Fruit fly (Drosophila melanogaster) whole organism, embryonic: ENCODE results near the gene CG44837.

Experiments
- Atf-2 ChIP-seq: fragments of 200-800 bp; sonication (Bioruptor generic); optimal IDR thresholded peaks from 2 replicates; lab custom pipeline; 2016; ENCODE audit warnings: missing biosample characterization, missing genetic modification characterization
- CG10147 ChIP-seq: fragments of 200-800 bp; sonication (Bioruptor generic); optimal IDR thresholded peaks from 2 replicates; lab custom pipeline; 2019; ENCODE audit warnings: missing biosample characterization, mild to moderate bottlenecking, missing genetic modification characterization, moderate library complexity
- CG10431 ChIP-seq: fragments of 200-800 bp; sonication (Bioruptor generic); optimal IDR thresholded peaks from 3 replicates; lab custom pipeline; 2018; ENCODE audit warnings: missing biosample characterization, mild to moderate bottlenecking, missing genetic modification characterization
- CG10462 ChIP-seq: fragments of 200-800 bp; sonication (Bioruptor generic); optimal IDR thresholded peaks from 2 replicates; lab custom pipeline; 2016; ENCODE audit warnings: missing biosample characterization, missing genetic modification characterization
- CG11093 ChIP-seq: fragments of 200-800 bp; sonication (Bioruptor generic); IDR thresholded peaks from 3 replicates; pipeline ENCODE4 v1.3.6; 2022; ENCODE audit warnings: missing biosample characterization, missing genetic modification characterization
- CG14710 ChIP-seq: fragments of 200-800 bp; sonication (Bioruptor generic); optimal IDR thresholded peaks from 3 replicates; lab custom pipeline; 2019; ENCODE audit warnings: missing biosample characterization, mild to moderate bottlenecking, missing genetic modification characterization, moderate library complexity
- CG1647 ChIP-seq: fragments of 200-800 bp; sonication (Bioruptor generic); optimal IDR thresholded peaks from 3 replicates; lab custom pipeline; 2016; ENCODE audit warnings: missing biosample characterization, missing genetic modification characterization
- CG17612 ChIP-seq: fragments of 200-800 bp; sonication (Bioruptor generic); IDR thresholded peaks from 2 replicates; pipeline ENCODE4 v1.3.6; 2022; ENCODE audit warnings: missing biosample characterization, missing genetic modification characterization
- CG2199 ChIP-seq: fragments of 200-800 bp; sonication (Bioruptor generic); IDR thresholded peaks from 3 replicates; pipeline ENCODE4 v1.3.6; 2022; ENCODE audit warnings: missing biosample characterization, missing genetic modification characterization
- CG30403 ChIP-seq: fragments of 200-800 bp; sonication (Bioruptor generic); optimal IDR thresholded peaks from 3 replicates; lab custom pipeline; 2016; ENCODE audit warnings: missing biosample characterization, missing genetic modification characterization
- CG30431 ChIP-seq: fragments of 200-800 bp; sonication (Bioruptor generic); optimal IDR thresholded peaks from 2 replicates; lab custom pipeline; 2017; ENCODE audit warnings: missing biosample characterization, missing genetic modification characterization
- CG31365 ChIP-seq: fragments of 200-800 bp; sonication (Bioruptor generic); optimal IDR thresholded peaks from 2 replicates; lab custom pipeline; 2018; ENCODE audit warnings: missing biosample characterization, mild to moderate bottlenecking, missing genetic modification characterization
- CG3726 ChIP-seq: fragments of 200-800 bp; sonication (Bioruptor generic); IDR thresholded peaks from 3 replicates; pipeline ENCODE4, ENCODE4 v1.3.6; 2022; ENCODE audit warnings: missing biosample characterization, missing genetic modification characterization
- CG4328 ChIP-seq: fragments of 200-800 bp; sonication (Bioruptor generic); optimal IDR thresholded peaks from 3 replicates; lab custom pipeline; 2017; ENCODE audit warnings: missing biosample characterization, missing genetic modification reagents, missing genetic modification characterization
- CG4360 ChIP-seq: fragments of 200-800 bp; sonication (Bioruptor generic); IDR thresholded peaks from 2 replicates; pipeline ENCODE4 v1.3.6; 2022; ENCODE audit warnings: missing biosample characterization, missing genetic modification characterization
- CG6765 ChIP-seq: fragments of 200-800 bp; sonication (Bioruptor generic); optimal IDR thresholded peaks from 3 replicates; lab custom pipeline; 2017; ENCODE audit warnings: missing biosample characterization, mild to moderate bottlenecking, missing genetic modification characterization
- Dll ChIP-seq: fragments of 200-800 bp; sonication (Bioruptor generic); IDR thresholded peaks from 4 replicates; pipeline ENCODE4 v1.3.6; 2022; ENCODE audit warnings: missing biosample characterization, missing genetic modification characterization; ENCODE audit not compliant: partially characterized antibody
- Doc2 ChIP-seq: fragments of 200-800 bp; sonication (Bioruptor generic); IDR thresholded peaks from 2 replicates; pipeline ENCODE4 v1.3.6; 2022; ENCODE audit warnings: missing biosample characterization, missing genetic modification characterization
- E2f1 ChIP-seq: fragments of 200-800 bp; sonication (Bioruptor generic); IDR thresholded peaks from 2 replicates; pipeline ENCODE4 v1.3.6; 2022; ENCODE audit warnings: missing biosample characterization, missing genetic modification characterization
- H2.0 ChIP-seq: fragments of 200-800 bp; sonication (Bioruptor generic); IDR thresholded peaks from 2 replicates; pipeline ENCODE4 v1.3.6; 2022; ENCODE audit warnings: missing biosample characterization, missing genetic modification characterization
- Hr51 ChIP-seq, 2 experiments: fragments of 200-800 bp; sonication (Bioruptor generic); optimal IDR thresholded peaks; 2 replicates in 1 of 2; 3 replicates in 1 of 2; lab custom pipeline; 2016 to 2018; ENCODE audit warnings: missing biosample characterization in 2 of 2, missing genetic modification characterization in 2 of 2, mild to moderate bottlenecking in 1 of 2, moderate library complexity in 1 of 2
- Jarid2 ChIP-seq: fragments of 200-800 bp; sonication (Bioruptor generic); optimal IDR thresholded peaks from 3 replicates; lab custom pipeline; 2017; ENCODE audit warnings: mild to moderate bottlenecking, missing biosample characterization, missing genetic modification reagents, missing genetic modification characterization
- Meics ChIP-seq: fragments of 200-800 bp; sonication (Bioruptor generic); optimal IDR thresholded peaks from 2 replicates; lab custom pipeline; 2017; ENCODE audit warnings: missing biosample characterization, mild to moderate bottlenecking, missing genetic modification characterization
- NC2α ChIP-seq: fragments of 200-800 bp; sonication (Bioruptor generic); optimal IDR thresholded peaks from 2 replicates; lab custom pipeline; 2016; ENCODE audit warnings: missing biosample characterization, missing genetic modification characterization
- Nf-YC ChIP-seq: fragments of 200-800 bp; optimal IDR thresholded peaks from 3 replicates; lab custom pipeline; 2019; ENCODE audit warnings: missing biosample characterization, mild to moderate bottlenecking, missing genetic modification characterization, moderate library complexity
- Opbp ChIP-seq: fragments of 200-800 bp; sonication (Bioruptor generic); IDR thresholded peaks from 3 replicates; pipeline ENCODE4 v1.3.6; 2022; ENCODE audit warnings: missing biosample characterization, missing genetic modification characterization; ENCODE audit not compliant: partially characterized antibody
- PHDP ChIP-seq: fragments of 200-800 bp; sonication (Bioruptor generic); optimal IDR thresholded peaks from 3 replicates; lab custom pipeline; 2018; ENCODE audit warnings: missing biosample characterization, mild to moderate bottlenecking, missing genetic modification characterization, moderate library complexity
- Scr ChIP-seq: fragments of 200-800 bp; sonication (Bioruptor generic); IDR thresholded peaks from 2 replicates; pipeline ENCODE4 v1.3.6; 2022; ENCODE audit warnings: missing biosample characterization, missing genetic modification characterization; ENCODE audit not compliant: partially characterized antibody
- bigmax ChIP-seq: fragments of 200-800 bp; sonication (Bioruptor generic); optimal IDR thresholded peaks from 2 replicates; lab custom pipeline; 2018; ENCODE audit warnings: missing biosample characterization, mild to moderate bottlenecking, missing genetic modification characterization
- cad ChIP-seq: fragments of >200 bp; optimal IDR thresholded peaks from 2 replicates; lab custom pipeline; 2017; ENCODE audit warnings: missing biosample characterization, missing genetic modification characterization
- crol ChIP-seq: fragments of 200-800 bp; sonication (Bioruptor generic); IDR thresholded peaks from 2 replicates; pipeline ENCODE4 v1.3.6; 2022; ENCODE audit warnings: missing biosample characterization, missing genetic modification characterization
- dmrt99B ChIP-seq: fragments of 200-800 bp; sonication (Bioruptor generic); optimal IDR thresholded peaks from 2 replicates; lab custom pipeline; 2018; ENCODE audit warnings: missing biosample characterization, mild to moderate bottlenecking, missing genetic modification characterization, moderate library complexity
- exex ChIP-seq: fragments of 200-800 bp; sonication (Bioruptor generic); optimal IDR thresholded peaks from 4 replicates; lab custom pipeline; 2018; ENCODE audit warnings: missing biosample characterization, mild to moderate bottlenecking, missing genetic modification characterization, moderate library complexity
- eyg ChIP-seq: fragments of 200-800 bp; sonication (Bioruptor generic); optimal IDR thresholded peaks from 3 replicates; lab custom pipeline; 2016; ENCODE audit warnings: missing biosample characterization, missing genetic modification characterization
- gsb ChIP-seq: fragments of 200-800 bp; sonication (Bioruptor generic); IDR thresholded peaks from 2 replicates; pipeline ENCODE4 v1.3.6; 2022; ENCODE audit warnings: missing biosample characterization, missing genetic modification characterization
- ham ChIP-seq: fragments of 200-800 bp; sonication (Bioruptor generic); IDR thresholded peaks from 2 replicates; pipeline ENCODE4 v1.3.6; 2022; ENCODE audit warnings: missing biosample characterization, missing genetic modification characterization
- hb ChIP-seq: fragments of 200-800 bp; sonication (Bioruptor generic); IDR thresholded peaks from 3 replicates; pipeline ENCODE4 v1.3.6; 2022; ENCODE audit warnings: missing biosample characterization, missing genetic modification characterization; ENCODE audit not compliant: partially characterized antibody
- ind ChIP-seq: fragments of 200-800 bp; sonication (Bioruptor generic); optimal IDR thresholded peaks from 3 replicates; lab custom pipeline; 2016; ENCODE audit warnings: missing biosample characterization, missing genetic modification characterization
- inv ChIP-seq: fragments of 200-800 bp; sonication (Bioruptor generic); IDR thresholded peaks from 2 replicates; pipeline ENCODE4 v1.3.6; 2022; ENCODE audit warnings: missing biosample characterization, missing genetic modification characterization; ENCODE audit not compliant: partially characterized antibody
- pfk ChIP-seq: fragments of 200-800 bp; sonication (Bioruptor generic); optimal IDR thresholded peaks from 2 replicates; lab custom pipeline; 2018; ENCODE audit warnings: missing biosample characterization, mild to moderate bottlenecking, missing genetic modification characterization, moderate library complexity
- pzg ChIP-seq: fragments of 200-800 bp; sonication (Bioruptor generic); optimal IDR thresholded peaks from 3 replicates; lab custom pipeline; 2018; ENCODE audit warnings: missing biosample characterization, mild to moderate bottlenecking, missing genetic modification characterization, moderate library complexity
- repo ChIP-seq: fragments of 200-800 bp; sonication (Bioruptor generic); optimal IDR thresholded peaks from 2 replicates; lab custom pipeline; 2016; ENCODE audit warnings: missing biosample characterization, missing genetic modification characterization
- rib ChIP-seq: fragments of 200-800 bp; sonication (Bioruptor generic); IDR thresholded peaks from 2 replicates; pipeline ENCODE4 v1.3.6; 2022; ENCODE audit warnings: missing biosample characterization, missing genetic modification characterization
- sd ChIP-seq: fragments of 200-800 bp; sonication (Bioruptor generic); optimal IDR thresholded peaks from 3 replicates; lab custom pipeline; 2018; ENCODE audit warnings: missing biosample characterization, mild to moderate bottlenecking, missing genetic modification characterization, moderate library complexity
- sens-2 ChIP-seq: fragments of 200-800 bp; sonication (Bioruptor generic); IDR thresholded peaks from 2 replicates; pipeline ENCODE4 v1.3.6; 2022; ENCODE audit warnings: missing biosample characterization, missing genetic modification characterization
- slp2 ChIP-seq: fragments of 200-800 bp; sonication (Bioruptor generic); optimal IDR thresholded peaks from 2 replicates; lab custom pipeline; 2016; ENCODE audit warnings: missing biosample characterization, missing genetic modification characterization
- so ChIP-seq: fragments of 200-800 bp; sonication (Bioruptor generic); IDR thresholded peaks from 3 replicates; pipeline ENCODE4 v1.3.6; 2022; ENCODE audit warnings: missing biosample characterization, missing genetic modification characterization
- sob ChIP-seq: fragments of 200-800 bp; sonication (Bioruptor generic); IDR thresholded peaks from 2 replicates; pipeline ENCODE4 v1.3.6; 2022; ENCODE audit warnings: missing biosample characterization, missing genetic modification characterization
- tx ChIP-seq: fragments of 200-800 bp; sonication (Bioruptor generic); optimal IDR thresholded peaks from 2 replicates; lab custom pipeline; 2016; ENCODE audit warnings: missing biosample characterization, missing genetic modification characterization
- vfl ChIP-seq: fragments of 200-800 bp; sonication (Bioruptor generic); optimal IDR thresholded peaks from 2 replicates; lab custom pipeline; 2016; ENCODE audit warnings: missing biosample characterization, missing genetic modification characterization

Gene CG44837

DNA sequence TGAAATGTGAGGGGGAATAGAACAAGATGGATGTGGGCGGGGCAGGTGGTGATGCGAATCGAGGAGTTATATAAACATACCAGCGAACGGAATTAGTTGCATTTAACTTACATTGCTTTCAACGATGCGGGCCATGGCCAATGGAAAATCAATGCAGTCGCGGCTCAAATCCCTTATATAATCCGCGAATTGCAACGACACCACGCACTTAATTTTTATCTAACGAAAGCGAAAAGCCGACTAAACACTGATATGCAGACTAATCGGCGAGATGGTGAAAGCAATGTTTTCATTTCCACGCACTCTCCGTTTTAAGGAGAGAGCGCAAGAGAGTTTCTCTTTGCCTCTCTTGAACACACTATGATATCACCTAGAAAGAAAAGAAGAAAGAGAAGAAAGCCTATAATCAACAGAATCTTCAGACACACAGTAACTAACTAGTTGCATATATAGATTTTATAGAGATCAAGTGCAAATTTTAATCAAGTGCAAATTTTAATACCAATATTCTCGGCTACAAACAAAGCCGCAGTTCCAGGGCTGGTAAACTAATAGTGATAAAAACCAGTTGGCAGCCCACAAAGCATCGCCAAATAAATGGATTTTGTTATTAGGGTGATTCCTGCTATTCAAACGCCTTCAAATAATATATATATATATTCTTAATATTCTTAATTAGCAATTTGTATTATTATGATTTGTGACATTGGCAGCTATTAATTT is 116.8 kb downstream of the CG44837 start, which contains the start of the genes CG11597 and CG5946 (continued):
- TF ChIP-seq dmrt99B (tag; lab: Kevin White, UChicago), result no peak
- no peak for TF ChIP-seq PHDP (tag; lab: Kevin White, UChicago)
- TF ChIP-seq H2.0 (GFP tag; lab: Robert Waterston, UW), result no peak
- no peak; the same call in 2 of the 3 replicates for TF ChIP-seq hb (GFP tag; lab: Robert Waterston, UW)
- TF ChIP-seq repo (GFP tag; lab: Kevin White, UChicago), result no peak
- no peak for TF ChIP-seq sens-2
- TF ChIP-seq CG2199 (GFP tag; lab: Robert Waterston, UW), result no peak
- no peak for TF ChIP-seq slp2 (GFP tag; lab: Kevin White, UChicago)
- no peak for TF ChIP-seq so (GFP tag; lab: Robert Waterston, UW)
- no peak for TF ChIP-seq Atf-2 (GFP tag; lab: Kevin White, UChicago)
- TF ChIP-seq CG10462 (GFP tag; lab: Kevin White, UChicago), result no peak
- TF ChIP-seq CG3726 (GFP tag; lab: Robert Waterston, UW), result no peak
- TF ChIP-seq CG17612, result no peak
- TF ChIP-seq CG10431 (GFP tag; lab: Kevin White, UChicago), result no peak
- peak; percentile 21; the same call in 1 of the 3 replicates for TF ChIP-seq Opbp (GFP tag; lab: Robert Waterston, UW)
- no peak for TF ChIP-seq CG1647 (GFP tag; lab: Kevin White, UChicago)
- no peak for TF ChIP-seq rib (GFP tag; lab: Robert Waterston, UW)
- no peak for TF ChIP-seq pfk
- peak; percentile 4 for TF ChIP-seq sd
- TF ChIP-seq Meics, result no peak
- TF ChIP-seq NC2α, result no peak
- TF ChIP-seq CG30403 (GFP tag; lab: Kevin White, UChicago), result no peak
- no peak for TF ChIP-seq CG4328 (GFP tag; lab: Kevin White, UChicago)
- no peak for TF ChIP-seq crol (GFP tag; lab: Robert Waterston, UW)
- peak; percentile 29 for TF ChIP-seq pzg
- no peak for TF ChIP-seq vfl (GFP tag; lab: Kevin White, UChicago)
- no peak for TF ChIP-seq gsb (GFP tag; lab: Robert Waterston, UW)
- no peak for TF ChIP-seq Scr
- no peak for TF ChIP-seq tx (GFP tag; lab: Kevin White, UChicago)
- TF ChIP-seq CG10147 (GFP tag; lab: Kevin White, UChicago), result no peak
- TF ChIP-seq inv (GFP tag; lab: Robert Waterston, UW), result no peak; the same call in 1 of the 2 replicates
- TF ChIP-seq E2f1, result no peak
- no peak for TF ChIP-seq CG11093
- TF ChIP-seq sob, result no peak
- peak; percentile 65; the same call in 3 of the 4 replicates for TF ChIP-seq Dll (GFP tag; lab: Robert Waterston, UW)
- TF ChIP-seq Hr51 (GFP tag; optimal IDR thresholded peaks at IDR 0.05; lab: Kevin White, UChicago), result no peak
- no peak for TF ChIP-seq CG6765 (GFP tag; lab: Kevin White, UChicago)
- TF ChIP-seq ind (GFP tag; lab: Kevin White, UChicago), result no peak
- TF ChIP-seq Nf-YC (tag; lab: Kevin White, UChicago), result no peak
- no peak for TF ChIP-seq ham (GFP tag; lab: Robert Waterston, UW)
- no peak for TF ChIP-seq CG31365 (tag; lab: Kevin White, UChicago)
- TF ChIP-seq CG30431 (GFP tag; lab: Kevin White, UChicago), result no peak
- no peak for TF ChIP-seq Doc2 (GFP tag; lab: Robert Waterston, UW)
- no peak for TF ChIP-seq CG14710
- TF ChIP-seq Jarid2 (GFP tag; lab: Kevin White, UChicago), result peak; percentile 35
- TF ChIP-seq CG4360, result no peak
- no peak for TF ChIP-seq eyg
- TF ChIP-seq exex (tag; lab: Kevin White, UChicago), result no peak
- no peak for TF ChIP-seq cad (GFP tag; lab: Kevin White, UChicago)
- no peak for TF ChIP-seq bigmax (GFP tag; lab: Kevin White, UChicago)
